Fruit fly (Drosophila melanogaster) whole organism, embryonic: ENCODE data around the gene CG17239.
A peak's percentile ranks its signal among the peaks of the same experiment; 100 is the strongest.

Experiments used
- Adf1 ChIP-seq: fragments of 200-800 bp; sonication (Bioruptor generic); IDR thresholded peaks from 2 replicates; pipeline ENCODE4 v1.3.6; 2022; ENCODE audit warnings: missing biosample characterization, missing genetic modification characterization
- Antp ChIP-seq: fragments of 200-800 bp; sonication (Bioruptor generic); optimal IDR thresholded peaks from 3 replicates; lab custom pipeline; 2016; ENCODE audit warnings: missing biosample characterization, missing genetic modification characterization
- CG10543 ChIP-seq: fragments of 200-800 bp; sonication (Bioruptor generic); optimal IDR thresholded peaks from 3 replicates; lab custom pipeline; 2017; ENCODE audit warnings: missing biosample characterization, mild to moderate bottlenecking, missing genetic modification characterization, moderate library complexity
- CG11398 ChIP-seq: fragments of 200-800 bp; sonication (Bioruptor generic); optimal IDR thresholded peaks from 2 replicates; lab custom pipeline; 2016; ENCODE audit warnings: missing biosample characterization, missing genetic modification characterization
- CG14710 ChIP-seq: fragments of 200-800 bp; sonication (Bioruptor generic); optimal IDR thresholded peaks from 3 replicates; lab custom pipeline; 2019; ENCODE audit warnings: missing biosample characterization, mild to moderate bottlenecking, missing genetic modification characterization, moderate library complexity
- CG17359 ChIP-seq: fragments of 200-800 bp; sonication (Bioruptor generic); optimal IDR thresholded peaks from 3 replicates; lab custom pipeline; 2018; ENCODE audit warnings: missing biosample characterization, mild to moderate bottlenecking, missing genetic modification characterization, moderate library complexity
- CG17385 ChIP-seq: fragments of 200-800 bp; sonication (Bioruptor generic); optimal IDR thresholded peaks from 3 replicates; lab custom pipeline; 2018; ENCODE audit warnings: missing biosample characterization, mild to moderate bottlenecking, missing genetic modification characterization
- CG31224 ChIP-seq: fragments of 200-800 bp; sonication (Bioruptor generic); IDR thresholded peaks from 2 replicates; pipeline ENCODE4 v1.3.6; 2022; ENCODE audit warnings: missing biosample characterization, missing genetic modification characterization
- CG34224 ChIP-seq: fragments of 200-800 bp; sonication (Bioruptor generic); IDR thresholded peaks from 3 replicates; pipeline ENCODE4 v1.3.6; 2022; ENCODE audit warnings: missing biosample characterization, missing genetic modification characterization; ENCODE audit not compliant: partially characterized antibody
- CG4282 ChIP-seq: fragments of 200-800 bp; sonication (Bioruptor generic); optimal IDR thresholded peaks from 2 replicates; lab custom pipeline; 2016; ENCODE audit warnings: missing biosample characterization, missing genetic modification characterization
- CG6765 ChIP-seq: fragments of 200-800 bp; sonication (Bioruptor generic); optimal IDR thresholded peaks from 3 replicates; lab custom pipeline; 2017; ENCODE audit warnings: missing biosample characterization, mild to moderate bottlenecking, missing genetic modification characterization
- CG6791 ChIP-seq: fragments of 200-800 bp; sonication (Bioruptor generic); IDR thresholded peaks from 3 replicates; pipeline ENCODE4 v1.3.6; 2022; ENCODE audit warnings: missing biosample characterization, missing genetic modification characterization; ENCODE audit not compliant: partially characterized antibody
- CG7271 ChIP-seq: fragments of 200-800 bp; sonication (Bioruptor generic); optimal IDR thresholded peaks from 2 replicates; lab custom pipeline; 2018; ENCODE audit warnings: missing biosample characterization, mild to moderate bottlenecking, missing genetic modification characterization, moderate library complexity
- CG7556 ChIP-seq: fragments of 200-800 bp; sonication (Bioruptor generic); optimal IDR thresholded peaks from 2 replicates; lab custom pipeline; 2017; ENCODE audit warnings: missing biosample characterization, mild to moderate bottlenecking, missing genetic modification characterization
- D ChIP-seq, 2 experiments: fragments of 200-800 bp in 1 of 2; fragments of >200 bp in 1 of 2; sonication (Bioruptor generic) in 1 of 2; optimal IDR thresholded peaks; 2 replicates in 1 of 2; 3 replicates in 1 of 2; lab custom pipeline; 2017; ENCODE audit warnings: mild to moderate bottlenecking in 1 of 2, missing biosample characterization in 1 of 2, missing genetic modification characterization in 1 of 2, missing genetic modification reagents in 1 of 2
- Dip2 ChIP-seq: fragments of 200-800 bp; sonication (Bioruptor generic); IDR thresholded peaks from 2 replicates; pipeline ENCODE4 v1.3.6; 2022; ENCODE audit warnings: missing biosample characterization, missing genetic modification characterization
- Dll ChIP-seq: fragments of 200-800 bp; sonication (Bioruptor generic); IDR thresholded peaks from 4 replicates; pipeline ENCODE4 v1.3.6; 2022; ENCODE audit warnings: missing biosample characterization, missing genetic modification characterization; ENCODE audit not compliant: partially characterized antibody
- Ets97D ChIP-seq: fragments of 200-800 bp; sonication (Bioruptor generic); optimal IDR thresholded peaks from 3 replicates; lab custom pipeline; 2016; ENCODE audit warnings: missing biosample characterization, missing genetic modification characterization
- Hr3 ChIP-seq: fragments of 200-800 bp; sonication (Bioruptor generic); optimal IDR thresholded peaks from 3 replicates; lab custom pipeline; 2016; ENCODE audit warnings: missing biosample characterization, missing genetic modification characterization
- Kr ChIP-seq: fragments of 200-800 bp; sonication (Bioruptor generic); optimal IDR thresholded peaks from 2 replicates; lab custom pipeline; 2017; ENCODE audit warnings: missing biosample characterization, mild to moderate bottlenecking, missing genetic modification characterization
- Lim3 ChIP-seq: fragments of 200-800 bp; sonication (Bioruptor generic); IDR thresholded peaks from 2 replicates; pipeline ENCODE4 v1.3.6; 2022; ENCODE audit warnings: missing biosample characterization, missing genetic modification characterization
- Lpt ChIP-seq: fragments of >200 bp; optimal IDR thresholded peaks from 2 replicates; lab custom pipeline; 2018; ENCODE audit warnings: missing biosample characterization, missing genetic modification characterization
- MBD-R2 ChIP-seq: fragments of 200-800 bp; sonication (Bioruptor generic); IDR thresholded peaks from 2 replicates; pipeline ENCODE4 v1.3.6; 2022; ENCODE audit warnings: missing biosample characterization, missing genetic modification characterization
- NC2β ChIP-seq: fragments of 200-800 bp; sonication (Bioruptor generic); optimal IDR thresholded peaks from 2 replicates; lab custom pipeline; 2016; ENCODE audit warnings: missing biosample characterization, missing genetic modification characterization
- NK7.1 ChIP-seq: fragments of 200-800 bp; sonication (Bioruptor generic); optimal IDR thresholded peaks from 3 replicates; lab custom pipeline; 2016; ENCODE audit warnings: missing biosample characterization, missing genetic modification characterization
- YL-1 ChIP-seq: fragments of 200-800 bp; sonication (Bioruptor generic); optimal IDR thresholded peaks from 3 replicates; lab custom pipeline; 2017; ENCODE audit warnings: missing biosample characterization, mild to moderate bottlenecking, missing genetic modification characterization
- ase ChIP-seq: fragments of 200-800 bp; sonication (Bioruptor generic); IDR thresholded peaks from 3 replicates; pipeline ENCODE4 v1.3.6; 2022; ENCODE audit warnings: missing biosample characterization, missing genetic modification characterization
- chinmo ChIP-seq: fragments of 200-800 bp; sonication (Bioruptor generic); IDR thresholded peaks from 4 replicates; pipeline ENCODE4 v1.3.6; 2022; ENCODE audit warnings: missing biosample characterization, missing genetic modification characterization; ENCODE audit not compliant: partially characterized antibody
- danr ChIP-seq: fragments of 200-800 bp; sonication (Bioruptor generic); IDR thresholded peaks from 2 replicates; pipeline ENCODE4 v1.3.6; 2022; ENCODE audit warnings: missing biosample characterization, missing genetic modification characterization
- ewg ChIP-seq: fragments of 200-800 bp; sonication (Bioruptor generic); optimal IDR thresholded peaks from 3 replicates; lab custom pipeline; 2017; ENCODE audit warnings: mild to moderate bottlenecking, missing biosample characterization, missing genetic modification reagents, missing genetic modification characterization
- fd96Cb ChIP-seq: fragments of 200-800 bp; sonication (Bioruptor generic); optimal IDR thresholded peaks from 2 replicates; lab custom pipeline; 2018; ENCODE audit warnings: missing biosample characterization, mild to moderate bottlenecking, missing genetic modification characterization, moderate library complexity
- gro ChIP-seq: fragments of 200-800 bp; sonication (Bioruptor generic); optimal IDR thresholded peaks from 2 replicates; lab custom pipeline; 2016; ENCODE audit warnings: missing biosample characterization, missing genetic modification characterization
- h ChIP-seq: fragments of >200 bp; optimal IDR thresholded peaks from 2 replicates; lab custom pipeline; 2017
- knrl ChIP-seq: fragments of 200-800 bp; sonication (Bioruptor generic); IDR thresholded peaks from 3 replicates; pipeline ENCODE4 v1.3.6; 2022; ENCODE audit warnings: missing biosample characterization, missing genetic modification characterization; ENCODE audit not compliant: partially characterized antibody
- lbe ChIP-seq: fragments of 200-800 bp; sonication (Bioruptor generic); optimal IDR thresholded peaks from 2 replicates; lab custom pipeline; 2016; ENCODE audit warnings: missing biosample characterization, mild to moderate bottlenecking, missing genetic modification characterization
- mld ChIP-seq: fragments of 200-800 bp; sonication (Bioruptor generic); IDR thresholded peaks from 3 replicates; pipeline ENCODE4 v1.3.6; 2022; ENCODE audit warnings: missing biosample characterization, missing genetic modification characterization; ENCODE audit not compliant: partially characterized antibody
- peb ChIP-seq: fragments of 200-800 bp; sonication (Bioruptor generic); IDR thresholded peaks from 2 replicates; pipeline ENCODE4 v1.3.6; 2022; ENCODE audit warnings: missing biosample characterization, missing genetic modification characterization
- pfk ChIP-seq: fragments of 200-800 bp; sonication (Bioruptor generic); optimal IDR thresholded peaks from 2 replicates; lab custom pipeline; 2018; ENCODE audit warnings: missing biosample characterization, mild to moderate bottlenecking, missing genetic modification characterization, moderate library complexity
- pnt ChIP-seq: fragments of 200-800 bp; sonication (Bioruptor generic); optimal IDR thresholded peaks from 3 replicates; lab custom pipeline; 2016; ENCODE audit warnings: missing biosample characterization, missing genetic modification characterization
- pros ChIP-seq: fragments of 200-800 bp; sonication (Bioruptor generic); optimal IDR thresholded peaks from 3 replicates; lab custom pipeline; 2019; ENCODE audit warnings: missing biosample characterization, mild to moderate bottlenecking, missing genetic modification characterization, moderate library complexity
- pzg ChIP-seq: fragments of 200-800 bp; sonication (Bioruptor generic); optimal IDR thresholded peaks from 3 replicates; lab custom pipeline; 2018; ENCODE audit warnings: missing biosample characterization, mild to moderate bottlenecking, missing genetic modification characterization, moderate library complexity
- run ChIP-seq: fragments of 200-800 bp; sonication (Bioruptor generic); optimal IDR thresholded peaks from 3 replicates; lab custom pipeline; 2018; ENCODE audit warnings: missing biosample characterization, mild to moderate bottlenecking, missing genetic modification characterization
- scrt ChIP-seq: fragments of 200-800 bp; sonication (Bioruptor generic); optimal IDR thresholded peaks from 2 replicates; lab custom pipeline; 2018; ENCODE audit warnings: missing biosample characterization, mild to moderate bottlenecking, missing genetic modification characterization, moderate library complexity
- sima ChIP-seq: fragments of 200-800 bp; sonication (Bioruptor generic); optimal IDR thresholded peaks from 2 replicates; lab custom pipeline; 2016; ENCODE audit warnings: missing biosample characterization, missing genetic modification characterization
- sisA ChIP-seq: fragments of 200-800 bp; sonication (Bioruptor generic); IDR thresholded peaks from 2 replicates; pipeline ENCODE4 v1.3.6; 2022; ENCODE audit warnings: missing biosample characterization, missing genetic modification characterization
- sqz ChIP-seq: fragments of 200-800 bp; sonication (Bioruptor generic); optimal IDR thresholded peaks from 3 replicates; lab custom pipeline; 2018; ENCODE audit warnings: missing biosample characterization, mild to moderate bottlenecking, missing genetic modification characterization
- stwl ChIP-seq: fragments of 200-800 bp; sonication (Bioruptor generic); optimal IDR thresholded peaks from 3 replicates; lab custom pipeline; 2018; ENCODE audit warnings: missing biosample characterization, mild to moderate bottlenecking, missing genetic modification characterization, moderate library complexity
- usp ChIP-seq: fragments of >200 bp; optimal IDR thresholded peaks from 2 replicates; lab custom pipeline; 2017; ENCODE audit warnings: missing biosample characterization, missing genetic modification characterization
- vnd ChIP-seq: fragments of 200-800 bp; sonication (Bioruptor generic); IDR thresholded peaks from 3 replicates; pipeline ENCODE4 v1.3.6; 2022; ENCODE audit warnings: missing biosample characterization, missing genetic modification characterization; ENCODE audit not compliant: partially characterized antibody
- wdn ChIP-seq: fragments of 200-800 bp; sonication (Bioruptor generic); IDR thresholded peaks from 2 replicates; pipeline ENCODE4 v1.3.6; 2022; ENCODE audit warnings: missing biosample characterization, missing genetic modification characterization
- zen ChIP-seq: fragments of 200-800 bp; sonication (Bioruptor generic); optimal IDR thresholded peaks from 3 replicates; lab custom pipeline; 2018; ENCODE audit warnings: missing biosample characterization, mild to moderate bottlenecking, missing genetic modification characterization, moderate library complexity

CG17239 gene

DNA sequence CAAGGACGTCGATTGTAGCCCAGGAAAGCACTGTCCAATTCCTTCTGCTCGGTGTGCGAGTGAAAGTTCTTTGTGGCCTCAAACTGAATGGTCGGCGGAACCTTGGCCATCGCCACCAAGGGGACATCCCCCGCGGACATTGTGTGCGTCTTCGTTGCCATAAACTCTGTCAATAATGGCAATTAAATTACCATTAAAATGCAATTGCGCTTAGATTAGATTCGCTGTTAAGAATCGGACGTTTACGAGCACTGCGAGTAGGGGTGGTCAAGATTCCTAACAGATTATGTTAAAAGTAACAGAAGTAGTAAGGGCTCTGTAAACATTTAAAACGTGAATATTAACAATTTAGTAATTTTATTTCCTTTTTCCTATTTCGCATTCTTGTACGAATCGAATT is 36.1 kb downstream of the CG17239 start, which contains the start of gene daed (continued):
- TF ChIP-seq MBD-R2 (GFP tag; lab: Robert Waterston, UW): peak; percentile 74
- no peak for TF ChIP-seq vnd
- 0 out of 4 replicates have a peak, but pooled peaks have one; percentile 10 for TF ChIP-seq chinmo (GFP tag; lab: Robert Waterston, UW)
- TF ChIP-seq pnt: no peak
- no peak for TF ChIP-seq Ets97D
- no peak for TF ChIP-seq wdn (GFP tag; lab: Robert Waterston, UW)
- TF ChIP-seq CG31224 (GFP tag; lab: Robert Waterston, UW): no peak
- no peak for TF ChIP-seq mld (GFP tag; lab: Robert Waterston, UW)
- no peak for TF ChIP-seq CG4282 (GFP tag; lab: Kevin White, UChicago)
- no peak for TF ChIP-seq sqz (GFP tag; lab: Kevin White, UChicago)
- TF ChIP-seq CG10543 (GFP tag; lab: Kevin White, UChicago): no peak
- TF ChIP-seq CG6765: no peak
- TF ChIP-seq D (optimal IDR thresholded peaks at IDR 0.05; lab: Kevin White, UChicago): no peak
- no peak for TF ChIP-seq D (GFP tag; optimal IDR thresholded peaks at IDR 0.05; lab: Kevin White, UChicago)
- no peak for TF ChIP-seq CG7271 (tag; lab: Kevin White, UChicago)
- TF ChIP-seq stwl: peak; percentile 42
- TF ChIP-seq lbe (GFP tag; lab: Kevin White, UChicago): peak; percentile 35
- TF ChIP-seq CG7556: no peak
- TF ChIP-seq sisA (GFP tag; lab: Robert Waterston, UW): no peak
- no peak for TF ChIP-seq pfk (GFP tag; lab: Kevin White, UChicago)
- no peak for TF ChIP-seq YL-1 (GFP tag; lab: Kevin White, UChicago)
- peak; percentile 67 for TF ChIP-seq CG14710 (tag; lab: Kevin White, UChicago)
- TF ChIP-seq Dip2 (GFP tag; lab: Robert Waterston, UW): no peak
- no peak for TF ChIP-seq peb
- no peak for TF ChIP-seq Kr (GFP tag; lab: Kevin White, UChicago)
- TF ChIP-seq ase (GFP tag; lab: Robert Waterston, UW): no peak
- TF ChIP-seq run (tag; lab: Kevin White, UChicago): no peak
- TF ChIP-seq CG17359: no peak
- TF ChIP-seq danr (GFP tag; lab: Robert Waterston, UW): no peak
- no peak for TF ChIP-seq sima (GFP tag; lab: Kevin White, UChicago)
- TF ChIP-seq scrt (GFP tag; lab: Kevin White, UChicago): no peak
- TF ChIP-seq Lpt: no peak
- no peak for TF ChIP-seq NC2β (GFP tag; lab: Kevin White, UChicago)
- TF ChIP-seq pros: no peak
- TF ChIP-seq Adf1 (GFP tag; lab: Robert Waterston, UW): peak; percentile 22; the same call in 1 of the 2 replicates
- TF ChIP-seq CG11398 (GFP tag; lab: Kevin White, UChicago): no peak
- no peak for TF ChIP-seq NK7.1
- TF ChIP-seq fd96Cb (tag; lab: Kevin White, UChicago): no peak
- no peak for TF ChIP-seq CG17385 (GFP tag; lab: Kevin White, UChicago)
- TF ChIP-seq Hr3 (GFP tag; lab: Kevin White, UChicago): no peak
- peak; percentile 9 for TF ChIP-seq gro (GFP tag; lab: Kevin White, UChicago)
- peak; percentile 99 for TF ChIP-seq zen (tag; lab: Kevin White, UChicago)
- 0 out of 4 replicates have a peak, but pooled peaks have one; percentile 33 for TF ChIP-seq Dll (GFP tag; lab: Robert Waterston, UW)
- TF ChIP-seq knrl (GFP tag; lab: Robert Waterston, UW): no peak
- peak; percentile 30 for TF ChIP-seq pzg (GFP tag; lab: Kevin White, UChicago)
- TF ChIP-seq usp (GFP tag; lab: Kevin White, UChicago): no peak
- no peak for TF ChIP-seq Antp (GFP tag; lab: Kevin White, UChicago)
- peak; percentile 27; the same call in 1 of the 3 replicates for TF ChIP-seq CG6791 (GFP tag; lab: Robert Waterston, UW)
- no peak for TF ChIP-seq ewg (GFP tag; lab: Kevin White, UChicago)
- no peak for TF ChIP-seq Lim3
- no peak for TF ChIP-seq h (lab: Kevin White, UChicago)
- TF ChIP-seq CG34224 (GFP tag; lab: Robert Waterston, UW): 0 out of 3 replicates have a peak, but pooled peaks have one; percentile 28
